Worm (Caenorhabditis elegans): ENCODE data around the gene Y53C12A.6.

DNA sequence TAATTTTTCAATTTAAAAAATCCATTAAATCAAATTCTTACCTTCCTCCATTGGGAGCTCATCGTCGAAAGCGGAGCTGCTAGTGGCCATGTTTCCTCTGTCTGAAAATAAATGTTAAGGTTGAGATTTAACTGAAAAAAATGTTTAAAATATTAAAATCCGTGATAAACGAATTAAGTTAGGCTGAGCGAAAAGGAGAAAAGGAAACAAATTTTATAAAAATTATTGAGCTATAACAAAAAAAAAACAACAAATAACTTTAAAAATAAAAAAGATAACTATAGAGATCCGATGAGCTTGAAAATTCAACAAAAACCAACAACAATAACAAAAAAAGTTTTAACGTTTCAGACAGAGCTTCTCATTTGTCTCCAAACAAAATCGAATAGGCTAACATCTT, 25.0 kb upstream of the Y53C12A.6 start, which contains the start of gene pno-1:
- TF ChIP-seq hlh-30 (tag; optimal IDR thresholded peaks at IDR 0.05; ENCODE audit: insufficient read depth) (no peak), ceh-32 (tag; optimal IDR thresholded peaks at IDR 0.05; ENCODE audit: poor library complexity) (no peak), ceh-82 (tag; optimal IDR thresholded peaks at IDR 0.05) (no peak), tag-97 (GFP tag; IDR thresholded peaks at IDR 0.05) (no peak), dve-1 (tag; optimal IDR thresholded peaks at IDR 0.05; ENCODE audit: insufficient read depth) (no peak), lin-29 (GFP tag; IDR thresholded peaks at IDR 0.05) (no peak), snpc-1.2 (GFP tag; IDR thresholded peaks at IDR 0.05) (no peak), nhr-41 (GFP tag; IDR thresholded peaks at IDR 0.05) (no peak), unc-39 (tag; optimal IDR thresholded peaks at IDR 0.05) (no peak)
